Worm (Caenorhabditis elegans) whole organism, young adult: Measurements from ENCODE around the gene R07E3.7.

ENCODE experiments used
- B0261.1 ChIP-seq: sonication (generic microtip); optimal IDR thresholded peaks from 2 replicates; lab custom pipeline; 2016; ENCODE audit warnings: mild to moderate bottlenecking, missing genetic modification characterization, moderate library complexity, missing compliant biosample characterization
- F10E7.11 ChIP-seq: sonication (generic microtip); optimal IDR thresholded peaks from 2 replicates; lab custom pipeline; 2017; ENCODE audit warnings: mild to moderate bottlenecking, missing genetic modification characterization, moderate library complexity, missing compliant biosample characterization
- F22D6.2 ChIP-seq: sonication (generic microtip); optimal IDR thresholded peaks from 2 replicates; lab custom pipeline; 2016; ENCODE audit warnings: mild to moderate bottlenecking, missing genetic modification characterization, missing compliant biosample characterization
- F52B5.7 ChIP-seq: sonication (generic microtip); optimal IDR thresholded peaks from 2 replicates; lab custom pipeline; 2016; ENCODE audit warnings: mild to moderate bottlenecking, missing genetic modification characterization, missing compliant biosample characterization
- F57C9.4 ChIP-seq: sonication (generic microtip); optimal IDR thresholded peaks from 2 replicates; lab custom pipeline; 2017; ENCODE audit warnings: mild to moderate bottlenecking, missing genetic modification characterization, missing compliant biosample characterization
- K11D2.4 ChIP-seq: fragments of 200-800 bp; sonication (Bioruptor generic); IDR thresholded peaks from 2 replicates; pipeline ENCODE4 v1.3.6; 2022; ENCODE audit warnings: missing genetic modification reagents, missing genetic modification characterization, missing compliant biosample characterization
- Y53F4B.3 ChIP-seq: fragments of 200-800 bp; sonication (Bioruptor generic); IDR thresholded peaks from 2 replicates; pipeline ENCODE4 v1.3.6; 2022; ENCODE audit warnings: missing genetic modification reagents, missing genetic modification characterization, missing compliant biosample characterization
- Y79H2A.3 ChIP-seq: fragments of 200-800 bp; sonication (Bioruptor generic); conservative IDR thresholded peaks from 2 replicates; pipeline ENCODE4 v1.3.6; 2022; ENCODE audit warnings: missing genetic modification reagents, missing genetic modification characterization, missing compliant biosample characterization
- akir-1 ChIP-seq: fragments of 200-800 bp; sonication (Bioruptor generic); optimal IDR thresholded peaks from 2 replicates; lab custom pipeline; 2018; ENCODE audit warnings: mild to moderate bottlenecking, missing genetic modification characterization, moderate library complexity, missing compliant biosample characterization
- aptf-2 ChIP-seq: fragments of 200-800 bp; sonication (Bioruptor generic); conservative IDR thresholded peaks from 2 replicates; pipeline ENCODE4 v1.3.6; 2022; ENCODE audit warnings: missing genetic modification reagents, missing genetic modification characterization, missing compliant biosample characterization
- aptf-3 ChIP-seq: fragments of 200-800 bp; sonication (Bioruptor generic); IDR thresholded peaks from 2 replicates; pipeline ENCODE4 v1.3.6; 2022; ENCODE audit warnings: missing genetic modification characterization, missing compliant biosample characterization
- attf-3 ChIP-seq: fragments of 200-800 bp; sonication (Bioruptor generic); conservative IDR thresholded peaks from 2 replicates; pipeline ENCODE4 v1.3.6; 2022; ENCODE audit warnings: missing genetic modification reagents, missing genetic modification characterization, missing compliant biosample characterization
- attf-5 ChIP-seq: fragments of 200-800 bp; sonication (Bioruptor generic); optimal IDR thresholded peaks from 2 replicates; lab custom pipeline; 2018; ENCODE audit warnings: mild to moderate bottlenecking, missing genetic modification characterization, missing compliant biosample characterization
- cebp-2 ChIP-seq: fragments of 200-800 bp; sonication (Bioruptor generic); IDR thresholded peaks from 2 replicates; pipeline ENCODE4 v1.3.6; 2022; ENCODE audit warnings: missing genetic modification characterization, missing compliant biosample characterization
- ceh-79 ChIP-seq: sonication (generic microtip); optimal IDR thresholded peaks from 2 replicates; lab custom pipeline; 2017; ENCODE audit warnings: mild to moderate bottlenecking, missing genetic modification characterization, missing compliant biosample characterization
- chd-7 ChIP-seq: sonication (generic microtip); optimal IDR thresholded peaks from 2 replicates; lab custom pipeline; 2016; ENCODE audit warnings: mild to moderate bottlenecking, missing genetic modification characterization, moderate library complexity, missing compliant biosample characterization
- egl-18 ChIP-seq: fragments of 200-800 bp; sonication (Bioruptor generic); IDR thresholded peaks from 2 replicates; pipeline ENCODE4 v1.3.6; 2022; ENCODE audit warnings: missing genetic modification reagents, missing genetic modification characterization, missing compliant biosample characterization
- hlh-12 ChIP-seq: sonication (generic microtip); optimal IDR thresholded peaks from 2 replicates; lab custom pipeline; 2016; ENCODE audit warnings: missing genetic modification characterization, missing compliant biosample characterization
- hmg-1.2 ChIP-seq: fragments of 200-800 bp; sonication (Bioruptor generic); IDR thresholded peaks from 2 replicates; pipeline ENCODE4 v1.3.6; 2022; ENCODE audit warnings: missing genetic modification reagents, missing genetic modification characterization, missing compliant biosample characterization
- hrde-1 ChIP-seq: sonication (generic microtip); optimal IDR thresholded peaks from 2 replicates; lab custom pipeline; 2016; ENCODE audit warnings: missing genetic modification characterization, mild to moderate bottlenecking, missing compliant biosample characterization, moderate library complexity, missing genotype, missing genetic modification reagents, borderline replicate concordance
- let-526 ChIP-seq: fragments of 200-800 bp; sonication (Bioruptor generic); IDR thresholded peaks from 2 replicates; pipeline ENCODE4 v1.3.6; 2022; ENCODE audit warnings: missing genetic modification reagents, missing genetic modification characterization, missing compliant biosample characterization
- lsl-1 ChIP-seq: fragments of 200-800 bp; sonication (Bioruptor generic); optimal IDR thresholded peaks from 2 replicates; lab custom pipeline; 2018; ENCODE audit warnings: mild to moderate bottlenecking, missing genetic modification characterization, moderate library complexity, missing compliant biosample characterization
- lsy-27 ChIP-seq: sonication (generic microtip); optimal IDR thresholded peaks from 2 replicates; lab custom pipeline; 2017; ENCODE audit warnings: missing genetic modification characterization, mild to moderate bottlenecking, missing compliant biosample characterization, antibody characterized with exemption, missing genotype, borderline replicate concordance; ENCODE audit not compliant: insufficient read depth
- madf-10 ChIP-seq: sonication (generic microtip); optimal IDR thresholded peaks from 2 replicates; lab custom pipeline; 2016; ENCODE audit warnings: mild to moderate bottlenecking, missing genetic modification characterization, missing compliant biosample characterization
- mes-4 ChIP-seq: sonication (generic microtip); optimal IDR thresholded peaks from 2 replicates; lab custom pipeline; 2016; ENCODE audit warnings: missing genotype, missing genetic modification characterization, missing compliant biosample characterization
- nfya-1 ChIP-seq: sonication (generic microtip); optimal IDR thresholded peaks from 2 replicates; lab custom pipeline; 2017; ENCODE audit warnings: antibody characterized with exemption, missing compliant biosample characterization, missing genetic modification characterization, borderline replicate concordance; ENCODE audit not compliant: insufficient read depth
- nhr-27 ChIP-seq: fragments of 200-800 bp; sonication (Bioruptor generic); optimal IDR thresholded peaks from 2 replicates; lab custom pipeline; 2018; ENCODE audit warnings: mild to moderate bottlenecking, missing genetic modification characterization, moderate library complexity, missing compliant biosample characterization
- pbrm-1 ChIP-seq: fragments of 200-800 bp; sonication (Bioruptor generic); IDR thresholded peaks from 2 replicates; pipeline ENCODE4 v1.3.6; 2022; ENCODE audit warnings: missing genetic modification reagents, missing genetic modification characterization, missing compliant biosample characterization
- pha-4 ChIP-seq: fragments of 150-350 bp; sonication (generic microtip); optimal IDR thresholded peaks from 2 replicates; lab custom pipeline; 2014; ENCODE audit warnings: missing biosample characterization, missing genetic modification reagents, missing genetic modification characterization
- rcor-1 ChIP-seq: fragments of 200-800 bp; sonication (Bioruptor generic); IDR thresholded peaks from 2 replicates; pipeline ENCODE4 v1.3.6; 2022; ENCODE audit warnings: missing genetic modification reagents, missing genetic modification characterization, missing compliant biosample characterization
- rec-8 ChIP-seq, 2 experiments: sonication (generic microtip); optimal IDR thresholded peaks; 2 replicates each; lab custom pipeline; 2016; ENCODE audit warnings: mild to moderate bottlenecking in 2 of 2, missing genetic modification characterization in 2 of 2, missing genetic modification reagents in 2 of 2, missing genotype in 2 of 2, missing biosample characterization in 1 of 2, missing compliant biosample characterization in 1 of 2, moderate library complexity in 1 of 2
- sdz-38 ChIP-seq: sonication (generic microtip); optimal IDR thresholded peaks from 2 replicates; lab custom pipeline; 2016; ENCODE audit warnings: missing genotype, missing genetic modification characterization, missing compliant biosample characterization
- snpc-1.1 ChIP-seq: sonication (generic microtip); optimal IDR thresholded peaks from 2 replicates; lab custom pipeline; 2017; ENCODE audit warnings: missing genetic modification characterization, mild to moderate bottlenecking, missing compliant biosample characterization, antibody characterized with exemption, moderate library complexity, missing genotype, missing genetic modification reagents; ENCODE audit not compliant: insufficient read depth
- snpc-3.4 ChIP-seq: sonication (generic microtip); optimal IDR thresholded peaks from 2 replicates; lab custom pipeline; 2017; ENCODE audit warnings: missing genetic modification characterization, mild to moderate bottlenecking, missing compliant biosample characterization, antibody characterized with exemption, moderate library complexity, missing genotype, missing genetic modification reagents
- unc-130 ChIP-seq: sonication (generic microtip); optimal IDR thresholded peaks from 2 replicates; lab custom pipeline; 2016; ENCODE audit warnings: missing genetic modification reagents, missing genetic modification characterization, missing compliant biosample characterization
- xnd-1 ChIP-seq: sonication (generic microtip); optimal IDR thresholded peaks from 2 replicates; lab custom pipeline; 2016; ENCODE audit warnings: missing genotype, missing genetic modification reagents, missing genetic modification characterization, missing compliant biosample characterization
- zfh-2 ChIP-seq: fragments of 200-800 bp; sonication (Bioruptor generic); conservative IDR thresholded peaks from 2 replicates; pipeline ENCODE4 v1.3.6; 2022; ENCODE audit warnings: missing genetic modification reagents, missing genetic modification characterization, missing compliant biosample characterization
- ztf-25 ChIP-seq: fragments of 200-800 bp; sonication (Bioruptor generic); IDR thresholded peaks from 2 replicates; pipeline ENCODE4 v1.3.6; 2022; ENCODE audit warnings: missing genetic modification reagents, missing genetic modification characterization, missing compliant biosample characterization
- ztf-26 ChIP-seq: sonication (generic microtip); optimal IDR thresholded peaks from 2 replicates; lab custom pipeline; 2017; ENCODE audit warnings: missing genetic modification characterization, missing compliant biosample characterization

Gene R07E3.7

DNA sequence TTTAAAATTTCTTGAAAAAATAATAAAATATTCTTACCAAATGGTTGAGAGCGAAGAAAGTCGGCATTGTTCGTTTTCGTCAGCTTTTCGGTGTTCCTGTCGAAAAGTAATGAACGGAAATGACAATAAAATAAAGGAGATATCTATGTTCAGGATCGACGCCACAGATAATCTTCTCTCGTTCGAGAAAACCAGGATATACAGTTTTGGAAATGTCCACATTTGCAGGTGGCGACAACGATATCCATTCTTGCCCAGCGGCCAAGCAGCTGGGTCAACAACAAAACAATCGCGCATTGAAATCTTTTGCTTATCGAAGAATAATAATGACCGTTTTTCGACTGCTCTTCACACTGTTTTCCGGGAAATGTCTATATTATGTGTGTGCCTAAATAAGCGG is at the start of gene R07E3.7:
TSS of gene R07E3.7 (minus strand) at position 101 of the 400 bp plus-strand sequence.
- no peak for TF ChIP-seq rec-8 (tag; optimal IDR thresholded peaks at IDR 0.05; lab: Kevin White, UChicago)
- no peak for TF ChIP-seq cebp-2 (GFP tag; lab: Robert Waterston, UW)
- no peak for TF ChIP-seq rcor-1
- TF ChIP-seq lsl-1 (GFP tag; lab: Kevin White, UChicago): no peak
- TF ChIP-seq hrde-1 (tag; lab: Kevin White, UChicago): no peak
- TF ChIP-seq ztf-26 (tag; lab: Kevin White, UChicago): no peak
- TF ChIP-seq ceh-79 (tag; lab: Kevin White, UChicago): no peak
- TF ChIP-seq attf-3 (GFP tag; lab: Robert Waterston, UW): no peak
- TF ChIP-seq hlh-12: no peak
- TF ChIP-seq F22D6.2 (tag; lab: Kevin White, UChicago): no peak
- TF ChIP-seq pbrm-1 (GFP tag; lab: Robert Waterston, UW): no peak
- TF ChIP-seq aptf-3 (GFP tag; lab: Robert Waterston, UW): no peak
- no peak for TF ChIP-seq aptf-2
- TF ChIP-seq F57C9.4 (tag; lab: Kevin White, UChicago): no peak
- no peak for TF ChIP-seq zfh-2 (GFP tag; lab: Robert Waterston, UW)
- no peak for TF ChIP-seq pha-4 (tag; lab: Kevin White, UChicago)
- TF ChIP-seq ztf-25 (GFP tag; lab: Robert Waterston, UW): no peak

- TF ChIP-seq unc-130 (no peak), F10E7.11 (no peak), B0261.1 (tag; lab: Kevin White, UChicago) (no peak), lsy-27 (no peak), snpc-1.1 (no peak), nfya-1 (no peak), aptf-3 (GFP tag; lab: Robert Waterston, UW) (no peak), snpc-3.4 (no peak), Y79H2A.3 (GFP tag; lab: Robert Waterston, UW) (no peak), egl-18 (GFP tag; lab: Robert Waterston, UW) (no peak)
Observed at ce11 chrX:10404051-10404450, 48.5 kb upstream of the R07E3.7 start.

DNA sequence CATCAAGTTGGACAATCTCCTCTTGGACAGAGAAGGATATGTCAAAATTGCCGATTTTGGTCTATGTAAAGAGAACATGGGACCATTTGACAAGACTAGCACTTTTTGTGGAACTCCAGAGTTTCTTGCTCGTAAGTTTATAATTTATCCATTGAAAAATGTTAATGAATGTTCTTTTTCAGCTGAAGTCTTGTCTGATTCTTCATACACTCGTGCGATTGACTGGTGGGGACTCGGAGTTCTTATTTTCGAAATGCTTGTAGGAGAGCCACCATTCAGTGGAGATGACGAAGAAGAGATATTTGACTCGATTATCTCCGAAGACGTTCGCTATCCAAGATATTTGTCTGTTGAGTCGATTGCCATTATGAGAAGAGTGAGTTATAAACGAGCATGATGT is 45.6 kb upstream of the R07E3.7 start:
- TF ChIP-seq madf-10 (tag; lab: Kevin White, UChicago): no peak
- TF ChIP-seq rec-8 (tag; optimal IDR thresholded peaks at IDR 0.05; lab: Kevin White, UChicago): no peak
- no peak for TF ChIP-seq let-526
- no peak for TF ChIP-seq ztf-26 (tag; lab: Kevin White, UChicago)
- TF ChIP-seq chd-7: no peak
- no peak for TF ChIP-seq nhr-27 (tag; lab: Kevin White, UChicago)
- no peak for TF ChIP-seq xnd-1
- no peak for TF ChIP-seq K11D2.4
- no peak for TF ChIP-seq mes-4 (tag; lab: Kevin White, UChicago)
- no peak for TF ChIP-seq akir-1 (GFP tag; lab: Kevin White, UChicago)
- no peak for TF ChIP-seq attf-5
- TF ChIP-seq zfh-2 (GFP tag; lab: Robert Waterston, UW): no peak
- no peak for TF ChIP-seq F52B5.7 (tag; lab: Kevin White, UChicago)
- TF ChIP-seq sdz-38 (tag; lab: Kevin White, UChicago): no peak
- no peak for TF ChIP-seq hmg-1.2 (GFP tag; lab: Robert Waterston, UW)
- TF ChIP-seq aptf-2: no peak
- TF ChIP-seq Y53F4B.3 (GFP tag; lab: Robert Waterston, UW): no peak
